Worm (Caenorhabditis elegans) whole organism, early embryonic: ENCODE results near the gene T19H12.12.

Experiments used
- hmbx-1 ChIP-seq: sonication (generic microtip); optimal IDR thresholded peaks from 2 replicates; lab custom pipeline; 2016; ENCODE audit warnings: mild to moderate bottlenecking, missing genetic modification characterization, missing compliant biosample characterization
- hnd-1 ChIP-seq: sonication (generic microtip); optimal IDR thresholded peaks from 2 replicates; lab custom pipeline; 2016; ENCODE audit warnings: missing genetic modification characterization, missing compliant biosample characterization
- tra-4 ChIP-seq: sonication (generic microtip); optimal IDR thresholded peaks from 2 replicates; lab custom pipeline; 2017; ENCODE audit warnings: missing genetic modification characterization, missing compliant biosample characterization

DNA sequence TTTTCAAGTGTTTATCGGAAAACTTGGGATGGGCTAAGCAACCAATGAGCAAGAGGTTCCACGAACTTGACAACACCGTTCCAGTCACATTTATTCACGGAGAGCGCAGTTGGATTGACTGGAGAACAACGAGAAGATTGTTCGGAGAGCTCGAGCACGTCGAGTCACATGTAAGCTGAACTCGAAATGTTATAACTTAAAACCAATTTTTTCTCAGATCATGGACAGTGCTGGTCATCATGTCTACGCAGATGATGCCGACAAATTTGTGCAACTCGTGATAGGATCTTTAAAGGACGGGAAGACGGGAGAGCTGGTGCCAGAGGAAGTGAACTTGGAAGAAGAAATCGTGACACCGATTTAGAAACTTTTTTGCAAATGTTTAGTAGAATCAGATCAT is 38.1 kb upstream of the T19H12.12 start:
- TF ChIP-seq hnd-1 (no peak), hmbx-1 (tag; lab: Kevin White, UChicago) (no peak), tra-4 (tag; lab: Kevin White, UChicago) (no peak)
